Worm (Caenorhabditis elegans) whole organism, L4 larva: ENCODE measurements around the gene mboa-4.

Experiments used
- F10B5.3 ChIP-seq: sonication (generic microtip); optimal IDR thresholded peaks from 2 replicates; lab custom pipeline; 2016; ENCODE audit warnings: mild to moderate bottlenecking, missing genetic modification characterization, missing compliant biosample characterization
- F26F4.8 ChIP-seq: fragments of 200-800 bp; sonication (Bioruptor generic); conservative IDR thresholded peaks from 2 replicates; pipeline ENCODE4 v1.3.6; 2022; ENCODE audit warnings: missing genetic modification characterization, missing compliant biosample characterization
- F37D6.2 ChIP-seq: sonication (generic microtip); optimal IDR thresholded peaks from 2 replicates; lab custom pipeline; 2016; ENCODE audit warnings: mild to moderate bottlenecking, missing genetic modification characterization, missing compliant biosample characterization
- R02D3.7 ChIP-seq: fragments of 150-350 bp; sonication (generic microtip); optimal IDR thresholded peaks from 3 replicates; lab custom pipeline; 2014; ENCODE audit warnings: missing biosample characterization, missing genetic modification characterization
- Y5F2A.4 ChIP-seq: fragments of 200-800 bp; sonication (Bioruptor generic); optimal IDR thresholded peaks from 2 replicates; lab custom pipeline; 2018; ENCODE audit warnings: mild to moderate bottlenecking, missing genetic modification characterization, missing compliant biosample characterization
- Y75B8A.6 ChIP-seq: fragments of 200-800 bp; sonication (Bioruptor generic); IDR thresholded peaks from 2 replicates; pipeline ENCODE4 v1.3.6; 2022; ENCODE audit warnings: missing genetic modification reagents, missing genetic modification characterization, missing compliant biosample characterization
- ZK337.2 ChIP-seq: fragments of 200-800 bp; sonication (Bioruptor generic); IDR thresholded peaks from 2 replicates; pipeline ENCODE4 v1.3.6; 2022; ENCODE audit warnings: missing genetic modification reagents, missing genetic modification characterization, missing compliant biosample characterization
- arid-1 ChIP-seq: fragments of 200-800 bp; sonication (Bioruptor generic); conservative IDR thresholded peaks from 2 replicates; pipeline ENCODE4 v1.3.6; 2022; ENCODE audit warnings: missing genetic modification reagents, missing genetic modification characterization, missing compliant biosample characterization
- attf-4 ChIP-seq: sonication (generic microtip); optimal IDR thresholded peaks from 3 replicates; lab custom pipeline; 2017; ENCODE audit warnings: missing biosample characterization, missing genetic modification characterization
- ceh-20 ChIP-seq: fragments of 200-800 bp; sonication (Bioruptor generic); IDR thresholded peaks from 2 replicates; pipeline ENCODE4 v1.3.6; 2022; ENCODE audit warnings: missing genetic modification reagents, missing genetic modification characterization, missing compliant biosample characterization
- ceh-28 ChIP-seq: fragments of 150-350 bp; optimal IDR thresholded peaks from 2 replicates; lab custom pipeline; 2014; ENCODE audit warnings: missing biosample characterization, missing genetic modification reagents, missing genetic modification characterization
- ceh-32 ChIP-seq: sonication (generic microtip); optimal IDR thresholded peaks from 2 replicates; lab custom pipeline; 2016; ENCODE audit warnings: mild to moderate bottlenecking, missing genetic modification characterization, missing compliant biosample characterization; ENCODE audit not compliant: poor library complexity
- ceh-44 ChIP-seq: fragments of 200-800 bp; sonication (Bioruptor generic); IDR thresholded peaks from 2 replicates; pipeline ENCODE4 v1.3.6; 2022; ENCODE audit warnings: missing genetic modification reagents, missing genetic modification characterization, missing compliant biosample characterization
- ctbp-1 ChIP-seq: fragments of 200-800 bp; sonication (Bioruptor generic); IDR thresholded peaks from 2 replicates; pipeline ENCODE4 v1.3.6; 2022; ENCODE audit warnings: missing genetic modification reagents, missing genetic modification characterization, missing compliant biosample characterization
- daf-19 ChIP-seq: fragments of 200-800 bp; sonication (Bioruptor generic); conservative IDR thresholded peaks from 2 replicates; pipeline ENCODE4 v1.3.6; 2022; ENCODE audit warnings: missing genetic modification characterization, missing compliant biosample characterization
- daf-8 ChIP-seq: fragments of 200-800 bp; sonication (Bioruptor generic); IDR thresholded peaks from 2 replicates; pipeline ENCODE4 v1.3.6; 2022; ENCODE audit warnings: missing genetic modification characterization, missing compliant biosample characterization
- dmd-6 ChIP-seq: fragments of 200-800 bp; sonication (Bioruptor generic); IDR thresholded peaks from 2 replicates; pipeline ENCODE4 v1.3.6; 2022; ENCODE audit warnings: missing genetic modification reagents, missing genetic modification characterization, missing compliant biosample characterization
- dmd-9 ChIP-seq: fragments of 200-800 bp; sonication (Bioruptor generic); IDR thresholded peaks from 2 replicates; pipeline ENCODE4 v1.3.6; 2022; ENCODE audit warnings: missing genetic modification reagents, missing genetic modification characterization, missing compliant biosample characterization
- dpl-1 ChIP-seq: fragments of 150-350 bp; optimal IDR thresholded peaks from 2 replicates; lab custom pipeline; 2014; ENCODE audit warnings: missing biosample characterization, missing genetic modification reagents, missing genetic modification characterization
- dve-1 ChIP-seq: sonication (generic microtip); optimal IDR thresholded peaks from 2 replicates; lab custom pipeline; 2017; ENCODE audit warnings: antibody characterized with exemption, mild to moderate bottlenecking, missing genetic modification characterization, missing compliant biosample characterization; ENCODE audit not compliant: insufficient read depth
- egl-43 ChIP-seq: fragments of 200-800 bp; sonication (Bioruptor generic); IDR thresholded peaks from 2 replicates; pipeline ENCODE4 v1.3.6; 2022; ENCODE audit warnings: missing genetic modification reagents, missing genetic modification characterization, missing compliant biosample characterization
- fos-1 ChIP-seq: fragments of 150-350 bp; optimal IDR thresholded peaks from 2 replicates; lab custom pipeline; 2014; ENCODE audit warnings: missing biosample characterization, missing genetic modification characterization
- hmg-1.1 ChIP-seq: fragments of 200-800 bp; sonication (Bioruptor generic); IDR thresholded peaks from 2 replicates; pipeline ENCODE4 v1.3.6; 2022; ENCODE audit warnings: missing genetic modification reagents, missing genetic modification characterization, missing compliant biosample characterization
- jun-1 ChIP-seq: fragments of 150-350 bp; optimal IDR thresholded peaks from 2 replicates; lab custom pipeline; 2014; ENCODE audit warnings: missing biosample characterization, missing genetic modification reagents, missing genetic modification characterization
- lim-7 ChIP-seq: fragments of 200-800 bp; sonication (Bioruptor generic); IDR thresholded peaks from 2 replicates; pipeline ENCODE4 v1.3.6; 2022; ENCODE audit warnings: missing genetic modification characterization, missing compliant biosample characterization
- lin-1 ChIP-seq: fragments of 200-800 bp; sonication (Bioruptor generic); IDR thresholded peaks from 2 replicates; pipeline ENCODE4 v1.3.6; 2022; ENCODE audit warnings: missing genetic modification reagents, missing genetic modification characterization, missing compliant biosample characterization
- lin-13 ChIP-seq: fragments of 150-350 bp; optimal IDR thresholded peaks from 2 replicates; lab custom pipeline; 2014; ENCODE audit warnings: missing biosample characterization, missing genetic modification reagents, missing genetic modification characterization
- lsy-2 ChIP-seq, 2 experiments: fragments of 150-350 bp in 1 of 2; sonication (generic microtip) in 1 of 2; optimal IDR thresholded peaks; 2 replicates each; lab custom pipeline; 2014 to 2017; ENCODE audit warnings: missing biosample characterization in 2 of 2, missing genetic modification characterization in 2 of 2
- madf-5 ChIP-seq, 2 experiments: fragments of 200-800 bp; sonication (Bioruptor generic); IDR thresholded peaks; 2 replicates each; pipeline ENCODE4 v1.3.6; 2022; ENCODE audit warnings: missing compliant biosample characterization in 2 of 2, missing genetic modification characterization in 2 of 2
- madf-9 ChIP-seq: fragments of 200-800 bp; sonication (Bioruptor generic); conservative IDR thresholded peaks from 2 replicates; pipeline ENCODE4 v1.3.6; 2022; ENCODE audit warnings: missing genetic modification reagents, missing genetic modification characterization, missing compliant biosample characterization
- mes-2 ChIP-seq: sonication (generic microtip); optimal IDR thresholded peaks from 2 replicates; lab custom pipeline; 2016; ENCODE audit warnings: missing genotype, mild to moderate bottlenecking, missing genetic modification characterization, missing compliant biosample characterization; ENCODE audit not compliant: poor library complexity, severe bottlenecking
- mxl-2 ChIP-seq: fragments of 200-800 bp; sonication (Bioruptor generic); conservative IDR thresholded peaks from 2 replicates; pipeline ENCODE4 v1.3.6; 2022; ENCODE audit warnings: missing genetic modification reagents, missing genetic modification characterization, missing compliant biosample characterization
- nhr-111 ChIP-seq: fragments of 200-800 bp; sonication (Bioruptor generic); optimal IDR thresholded peaks from 2 replicates; lab custom pipeline; 2018; ENCODE audit warnings: mild to moderate bottlenecking, missing genetic modification characterization, missing compliant biosample characterization
- nhr-42 ChIP-seq: fragments of 200-800 bp; sonication (Bioruptor generic); IDR thresholded peaks from 2 replicates; pipeline ENCODE4 v1.3.6; 2022; ENCODE audit warnings: missing genetic modification characterization, missing compliant biosample characterization
- nhr-6 ChIP-seq: fragments of 150-350 bp; optimal IDR thresholded peaks from 2 replicates; lab custom pipeline; 2014; ENCODE audit warnings: missing biosample characterization, missing genetic modification characterization
- nhr-76 ChIP-seq: fragments of 150-350 bp; optimal IDR thresholded peaks from 2 replicates; lab custom pipeline; 2014; ENCODE audit warnings: missing biosample characterization, missing genetic modification characterization
- pha-4 ChIP-seq, 2 experiments: fragments of 150-350 bp in 1 of 2; fragments of 200-800 bp in 1 of 2; sonication (Bioruptor generic) in 1 of 2; IDR thresholded peaks in 1 of 2; optimal IDR thresholded peaks in 1 of 2; 2 replicates each; pipeline versions ENCODE4 v1.3.6 to Lab custom; 2014 to 2022; ENCODE audit warnings: missing genetic modification characterization in 2 of 2, missing genetic modification reagents in 2 of 2, missing biosample characterization in 1 of 2, missing compliant biosample characterization in 1 of 2
- php-3 ChIP-seq: fragments of 200-800 bp; sonication (Bioruptor generic); IDR thresholded peaks from 2 replicates; pipeline ENCODE4 v1.3.6; 2022; ENCODE audit warnings: missing genetic modification reagents, missing genetic modification characterization, missing compliant biosample characterization
- rbr-2 ChIP-seq: sonication (generic microtip); optimal IDR thresholded peaks from 2 replicates; lab custom pipeline; 2016; ENCODE audit warnings: missing genotype, missing genetic modification characterization, missing compliant biosample characterization
- saeg-2 ChIP-seq: fragments of 200-800 bp; sonication (Bioruptor generic); IDR thresholded peaks from 2 replicates; pipeline ENCODE4 v1.3.6; 2022; ENCODE audit warnings: missing genetic modification reagents, missing genetic modification characterization, missing compliant biosample characterization
- skn-1 ChIP-seq: fragments of 150-350 bp; optimal IDR thresholded peaks from 2 replicates; lab custom pipeline; 2014; ENCODE audit warnings: missing biosample characterization, missing genetic modification characterization
- snpc-4 ChIP-seq: fragments of 150-350 bp; optimal IDR thresholded peaks from 2 replicates; lab custom pipeline; 2014; ENCODE audit warnings: missing biosample characterization, missing genetic modification characterization
- spr-3 ChIP-seq: fragments of 200-800 bp; sonication (Bioruptor generic); optimal IDR thresholded peaks from 2 replicates; lab custom pipeline; 2018; ENCODE audit warnings: mild to moderate bottlenecking, missing genetic modification characterization, missing compliant biosample characterization
- tra-1 ChIP-seq: fragments of 200-800 bp; sonication (Bioruptor generic); IDR thresholded peaks from 2 replicates; pipeline ENCODE4 v1.3.6; 2022; ENCODE audit warnings: missing genetic modification reagents, missing genetic modification characterization, missing compliant biosample characterization
- unc-39 ChIP-seq: sonication (generic microtip); optimal IDR thresholded peaks from 2 replicates; lab custom pipeline; 2017; ENCODE audit warnings: missing biosample characterization, missing genetic modification characterization
- vab-7 ChIP-seq: fragments of 200-800 bp; sonication (Bioruptor generic); IDR thresholded peaks from 2 replicates; pipeline ENCODE4 v1.3.6; 2022; ENCODE audit warnings: missing genetic modification reagents, missing genetic modification characterization, missing compliant biosample characterization
- zag-1 ChIP-seq: fragments of 150-350 bp; optimal IDR thresholded peaks from 2 replicates; lab custom pipeline; 2014; ENCODE audit warnings: missing biosample characterization, missing genetic modification characterization
- zfp-2 ChIP-seq: sonication (generic microtip); optimal IDR thresholded peaks from 2 replicates; lab custom pipeline; 2016; ENCODE audit warnings: mild to moderate bottlenecking, missing genetic modification characterization, missing compliant biosample characterization
- zip-11 ChIP-seq: fragments of 200-800 bp; sonication (Bioruptor generic); IDR thresholded peaks from 2 replicates; pipeline ENCODE4 v1.3.6; 2022; ENCODE audit warnings: missing genetic modification characterization, missing compliant biosample characterization
- zip-2 ChIP-seq: fragments of 150-350 bp; optimal IDR thresholded peaks from 2 replicates; lab custom pipeline; 2014; ENCODE audit warnings: missing biosample characterization, missing genetic modification characterization
- ztf-7 ChIP-seq: fragments of 150-350 bp; optimal IDR thresholded peaks from 2 replicates; lab custom pipeline; 2014; ENCODE audit warnings: missing biosample characterization, missing genetic modification characterization

Gene mboa-4

DNA sequence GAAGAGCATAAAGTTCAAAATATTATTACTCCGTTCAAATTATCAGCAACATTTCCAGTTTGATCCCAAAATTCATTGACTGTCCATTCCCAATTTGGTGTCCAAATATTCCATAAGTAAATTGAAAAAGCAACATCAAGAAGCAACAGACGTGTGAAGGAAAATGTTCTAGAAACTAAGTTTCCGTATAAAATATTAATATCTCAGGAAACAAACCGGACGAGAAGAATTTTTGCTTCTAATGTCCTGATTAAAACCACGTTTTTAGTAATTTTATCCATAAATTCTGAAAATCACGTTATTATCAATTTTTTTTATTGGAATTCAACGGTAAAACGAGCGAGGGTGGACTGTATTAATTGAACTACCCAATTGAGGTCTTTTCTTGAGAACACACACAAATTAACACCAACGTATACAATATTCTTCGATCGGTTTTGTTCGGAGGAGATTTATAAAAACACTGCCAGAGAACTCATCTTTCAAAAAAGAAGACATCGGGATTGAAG lies 12.8 kb downstream of the mboa-4 start, which contains the start of gene pigq-1 (continued):
- TF ChIP-seq daf-19 (GFP tag; lab: Robert Waterston, UW) (0 out of 2 replicates have a peak, but pooled peaks have one; percentile 28), Y75B8A.6 (GFP tag; lab: Robert Waterston, UW) (no peak), dmd-9 (GFP tag; lab: Robert Waterston, UW) (no peak), rbr-2 (tag; lab: Kevin White, UChicago) (no peak), ztf-7 (no peak), jun-1 (tag; lab: Kevin White, UChicago) (no peak), zag-1 (tag; lab: Kevin White, UChicago) (peak; percentile 55), mxl-2 (GFP tag; lab: Robert Waterston, UW) (no peak), snpc-4 (tag; lab: Kevin White, UChicago) (no peak), spr-3 (GFP tag; lab: Kevin White, UChicago) (peak; percentile 49), zfp-2 (tag; lab: Kevin White, UChicago) (peak; percentile 25), php-3 (no peak), F10B5.3 (tag; lab: Kevin White, UChicago) (no peak), ceh-20 (GFP tag; lab: Robert Waterston, UW) (no peak), skn-1 (tag; lab: Kevin White, UChicago) (no peak), lsy-2 (tag; optimal IDR thresholded peaks at IDR 0.05; lab: Kevin White, UChicago) (peak in 1 of 2 experiments; percentile 71), ceh-44 (GFP tag; lab: Robert Waterston, UW) (no peak), mes-2 (tag; lab: Kevin White, UChicago) (peak; percentile 16), vab-7 (GFP tag; lab: Robert Waterston, UW) (no peak), hmg-1.1 (no peak), pha-4 (GFP tag; IDR thresholded peaks at IDR 0.05; lab: Robert Waterston, UW) (peak; percentile 59; the same call in 1 of the 2 replicates), pha-4 (tag; optimal IDR thresholded peaks at IDR 0.05; lab: Kevin White, UChicago) (no peak), nhr-111 (GFP tag; lab: Kevin White, UChicago) (no peak), madf-5 (GFP tag; IDR thresholded peaks at IDR 0.05; lab: Robert Waterston, UW) (0 out of 4 replicates have a peak, but pooled peaks of 1 of the 2 experiments have one; percentile 24), ctbp-1 (no peak), dpl-1 (peak; percentile 21), zip-2 (tag; lab: Kevin White, UChicago) (peak; percentile 6), unc-39 (tag; lab: Kevin White, UChicago) (no peak), fos-1 (tag; lab: Kevin White, UChicago) (no peak), ceh-28 (no peak), lin-1 (GFP tag; lab: Robert Waterston, UW) (no peak), dmd-6 (GFP tag; lab: Robert Waterston, UW) (no peak), arid-1 (GFP tag; lab: Robert Waterston, UW) (no peak), F37D6.2 (tag; lab: Kevin White, UChicago) (no peak), saeg-2 (no peak), madf-9 (GFP tag; lab: Robert Waterston, UW) (no peak), F26F4.8 (0 out of 2 replicates have a peak, but pooled peaks have one; percentile 18), ZK337.2 (GFP tag; lab: Robert Waterston, UW) (no peak), Y5F2A.4 (no peak), daf-8 (GFP tag; lab: Robert Waterston, UW) (no peak), egl-43 (GFP tag; lab: Robert Waterston, UW) (no peak), attf-4 (tag; lab: Kevin White, UChicago) (no peak), dve-1 (peak; percentile 20), zip-11 (GFP tag; lab: Robert Waterston, UW) (no peak), tra-1 (GFP tag; lab: Robert Waterston, UW) (no peak; the same call in 1 of the 2 replicates), lin-13 (no peak), nhr-42 (no peak), ceh-32 (no peak), nhr-6 (tag; lab: Kevin White, UChicago) (no peak), nhr-76 (tag; lab: Kevin White, UChicago) (no peak), R02D3.7 (no peak), lim-7 (GFP tag; lab: Robert Waterston, UW) (no peak)
